Fruit fly (Drosophila melanogaster) whole organism, embryonic: ENCODE results near the gene CG13309.

Experiments used
- Atf6 ChIP-seq: fragments of 200-800 bp; sonication (Bioruptor generic); IDR thresholded peaks from 2 replicates; pipeline ENCODE4 v1.3.6; 2022; ENCODE audit warnings: missing biosample characterization, missing genetic modification characterization
- B-H2 ChIP-seq: fragments of 200-800 bp; sonication (Bioruptor generic); optimal IDR thresholded peaks from 2 replicates; lab custom pipeline; 2018; ENCODE audit warnings: missing biosample characterization, mild to moderate bottlenecking, missing genetic modification characterization
- Bdp1 ChIP-seq: fragments of 200-800 bp; sonication (Bioruptor generic); optimal IDR thresholded peaks from 3 replicates; lab custom pipeline; 2016; ENCODE audit warnings: missing biosample characterization, missing genetic modification characterization
- Bgb ChIP-seq: fragments of 200-800 bp; sonication (Bioruptor generic); IDR thresholded peaks from 2 replicates; pipeline ENCODE4 v1.3.6; 2022; ENCODE audit warnings: missing biosample characterization, missing genetic modification characterization; ENCODE audit not compliant: partially characterized antibody
- CG10209 ChIP-seq: fragments of 200-800 bp; sonication (Bioruptor generic); optimal IDR thresholded peaks from 3 replicates; lab custom pipeline; 2017; ENCODE audit warnings: missing biosample characterization, mild to moderate bottlenecking, missing genetic modification characterization, missing genetic modification reagents
- CG1024 ChIP-seq: fragments of 200-800 bp; sonication (Bioruptor generic); IDR thresholded peaks from 2 replicates; pipeline ENCODE4 v1.3.6; 2022; ENCODE audit warnings: missing biosample characterization, missing genetic modification characterization
- CG10274 ChIP-seq: fragments of 200-800 bp; sonication (Bioruptor generic); optimal IDR thresholded peaks from 3 replicates; lab custom pipeline; 2017; ENCODE audit warnings: missing biosample characterization, mild to moderate bottlenecking, missing genetic modification characterization
- CG10543 ChIP-seq: fragments of 200-800 bp; sonication (Bioruptor generic); optimal IDR thresholded peaks from 3 replicates; lab custom pipeline; 2017; ENCODE audit warnings: missing biosample characterization, mild to moderate bottlenecking, missing genetic modification characterization, moderate library complexity
- CG12744 ChIP-seq: fragments of 200-800 bp; sonication (Bioruptor generic); optimal IDR thresholded peaks from 2 replicates; lab custom pipeline; 2016; ENCODE audit warnings: missing biosample characterization, missing genetic modification characterization
- CG18011 ChIP-seq: fragments of 200-800 bp; sonication (Bioruptor generic); optimal IDR thresholded peaks from 2 replicates; lab custom pipeline; 2017; ENCODE audit warnings: missing biosample characterization, missing genetic modification characterization, mild to moderate bottlenecking, moderate library complexity, missing genotype
- CG1832 ChIP-seq: fragments of 200-800 bp; sonication (Bioruptor generic); optimal IDR thresholded peaks from 2 replicates; lab custom pipeline; 2017; ENCODE audit warnings: missing biosample characterization, mild to moderate bottlenecking, missing genetic modification characterization, inconsistent platforms
- CG18764 ChIP-seq: fragments of 200-800 bp; sonication (Bioruptor generic); optimal IDR thresholded peaks from 3 replicates; lab custom pipeline; 2016; ENCODE audit warnings: missing biosample characterization, missing genetic modification characterization
- CG32532 ChIP-seq: fragments of 200-800 bp; sonication (Bioruptor generic); IDR thresholded peaks from 2 replicates; pipeline ENCODE4 v1.3.6; 2022; ENCODE audit warnings: missing biosample characterization, missing genetic modification characterization
- CG32767 ChIP-seq: fragments of 200-800 bp; sonication (Bioruptor generic); IDR thresholded peaks from 2 replicates; pipeline ENCODE4 v1.3.6; 2022; ENCODE audit warnings: missing biosample characterization, missing genetic modification characterization
- CG3281 ChIP-seq: fragments of 200-800 bp; sonication (Bioruptor generic); optimal IDR thresholded peaks from 3 replicates; lab custom pipeline; 2017; ENCODE audit warnings: missing biosample characterization, mild to moderate bottlenecking, missing genetic modification characterization
- CG3847 ChIP-seq: fragments of 200-800 bp; sonication (Bioruptor generic); IDR thresholded peaks from 2 replicates; pipeline ENCODE4 v1.3.6; 2022; ENCODE audit warnings: missing biosample characterization, missing genetic modification characterization
- CG4404 ChIP-seq: fragments of 200-800 bp; sonication (Bioruptor generic); IDR thresholded peaks from 2 replicates; pipeline ENCODE4 v1.3.6; 2022; ENCODE audit warnings: missing biosample characterization, missing genetic modification characterization
- CG6654 ChIP-seq: fragments of 200-800 bp; sonication (Bioruptor generic); optimal IDR thresholded peaks from 2 replicates; lab custom pipeline; 2017; ENCODE audit warnings: missing biosample characterization, mild to moderate bottlenecking, missing genetic modification characterization
- CG6683 ChIP-seq: fragments of 200-800 bp; sonication (Bioruptor generic); optimal IDR thresholded peaks from 2 replicates; lab custom pipeline; 2017; ENCODE audit warnings: missing biosample characterization, mild to moderate bottlenecking, missing genetic modification characterization, missing genetic modification reagents
- CG7556 ChIP-seq: fragments of 200-800 bp; sonication (Bioruptor generic); optimal IDR thresholded peaks from 2 replicates; lab custom pipeline; 2017; ENCODE audit warnings: missing biosample characterization, mild to moderate bottlenecking, missing genetic modification characterization
- CG7963 ChIP-seq: fragments of 200-800 bp; sonication (Bioruptor generic); IDR thresholded peaks from 3 replicates; pipeline ENCODE4 v1.3.6; 2022; ENCODE audit warnings: missing biosample characterization, missing genetic modification characterization; ENCODE audit not compliant: partially characterized antibody
- CG8765 ChIP-seq: fragments of 200-800 bp; sonication (Bioruptor generic); IDR thresholded peaks from 2 replicates; pipeline ENCODE4 v1.3.6; 2022; ENCODE audit warnings: missing biosample characterization, missing genetic modification characterization
- CG9797 ChIP-seq: fragments of 200-800 bp; sonication (Bioruptor generic); optimal IDR thresholded peaks from 3 replicates; lab custom pipeline; 2018; ENCODE audit warnings: missing biosample characterization, mild to moderate bottlenecking, missing genetic modification characterization
- CHES-1-like ChIP-seq: fragments of 200-800 bp; sonication (Bioruptor generic); optimal IDR thresholded peaks from 2 replicates; lab custom pipeline; 2016; ENCODE audit warnings: missing biosample characterization, missing genetic modification characterization
- Fer3 ChIP-seq: fragments of 200-800 bp; sonication (Bioruptor generic); optimal IDR thresholded peaks from 2 replicates; lab custom pipeline; 2018; ENCODE audit warnings: missing biosample characterization, mild to moderate bottlenecking, missing genetic modification characterization, moderate library complexity
- HmgD ChIP-seq: fragments of 200-800 bp; sonication (Bioruptor generic); optimal IDR thresholded peaks from 3 replicates; lab custom pipeline; 2016; ENCODE audit warnings: missing biosample characterization, missing genetic modification characterization
- HmgZ ChIP-seq: fragments of 200-800 bp; sonication (Bioruptor generic); optimal IDR thresholded peaks from 2 replicates; lab custom pipeline; 2018; ENCODE audit warnings: missing biosample characterization, mild to moderate bottlenecking, missing genetic modification characterization
- Hsf ChIP-seq: fragments of 200-800 bp; sonication (Bioruptor generic); optimal IDR thresholded peaks from 3 replicates; lab custom pipeline; 2016; ENCODE audit warnings: missing biosample characterization, missing genetic modification characterization
- MBD-R2 ChIP-seq: fragments of 200-800 bp; sonication (Bioruptor generic); IDR thresholded peaks from 2 replicates; pipeline ENCODE4 v1.3.6; 2022; ENCODE audit warnings: missing biosample characterization, missing genetic modification characterization
- Mad ChIP-seq: fragments of 200-800 bp; sonication (Bioruptor generic); optimal IDR thresholded peaks from 2 replicates; lab custom pipeline; 2016; ENCODE audit warnings: missing biosample characterization, missing genetic modification characterization
- Max ChIP-seq: fragments of 200-800 bp; sonication (Bioruptor generic); optimal IDR thresholded peaks from 2 replicates; lab custom pipeline; 2016; ENCODE audit warnings: missing biosample characterization, mild to moderate bottlenecking, missing genetic modification characterization
- Mrtf ChIP-seq: fragments of 200-800 bp; sonication (Bioruptor generic); IDR thresholded peaks from 3 replicates; pipeline ENCODE4 v1.3.6; 2022; ENCODE audit warnings: missing biosample characterization, missing genetic modification characterization
- NK7.1 ChIP-seq: fragments of 200-800 bp; sonication (Bioruptor generic); optimal IDR thresholded peaks from 3 replicates; lab custom pipeline; 2016; ENCODE audit warnings: missing biosample characterization, missing genetic modification characterization
- Side ChIP-seq: fragments of 200-800 bp; sonication (Bioruptor generic); optimal IDR thresholded peaks from 2 replicates; lab custom pipeline; 2016; ENCODE audit warnings: missing biosample characterization, missing genetic modification characterization
- Six4 ChIP-seq: fragments of 200-800 bp; sonication (Bioruptor generic); optimal IDR thresholded peaks from 2 replicates; lab custom pipeline; 2016; ENCODE audit warnings: missing biosample characterization, missing genetic modification characterization
- Tbp ChIP-seq: fragments of >200 bp; optimal IDR thresholded peaks from 2 replicates; lab custom pipeline; 2018; ENCODE audit warnings: missing biosample characterization, missing genetic modification characterization
- abd-A ChIP-seq: fragments of 200-800 bp; sonication (Bioruptor generic); optimal IDR thresholded peaks from 3 replicates; lab custom pipeline; 2019; ENCODE audit warnings: missing biosample characterization, mild to moderate bottlenecking, missing genetic modification characterization, moderate library complexity
- bab2 ChIP-seq: fragments of 200-800 bp; sonication (Bioruptor generic); optimal IDR thresholded peaks from 2 replicates; lab custom pipeline; 2016; ENCODE audit warnings: missing biosample characterization, missing genetic modification characterization
- chinmo ChIP-seq: fragments of 200-800 bp; sonication (Bioruptor generic); IDR thresholded peaks from 4 replicates; pipeline ENCODE4 v1.3.6; 2022; ENCODE audit warnings: missing biosample characterization, missing genetic modification characterization; ENCODE audit not compliant: partially characterized antibody
- chm ChIP-seq: fragments of 200-800 bp; sonication (Bioruptor generic); IDR thresholded peaks from 2 replicates; pipeline ENCODE4 v1.3.6; 2022; ENCODE audit warnings: missing biosample characterization, missing genetic modification characterization
- croc ChIP-seq: fragments of 200-800 bp; sonication (Bioruptor generic); conservative IDR thresholded peaks from 3 replicates; pipeline ENCODE4 v1.3.6; 2022; ENCODE audit warnings: missing biosample characterization, missing genetic modification characterization
- cwo ChIP-seq: fragments of 200-800 bp; sonication (Bioruptor generic); optimal IDR thresholded peaks from 3 replicates; lab custom pipeline; 2017; ENCODE audit warnings: missing biosample characterization, missing genetic modification characterization, mild to moderate bottlenecking, moderate library complexity, missing genetic modification reagents
- dmrt99B ChIP-seq: fragments of 200-800 bp; sonication (Bioruptor generic); optimal IDR thresholded peaks from 2 replicates; lab custom pipeline; 2018; ENCODE audit warnings: missing biosample characterization, mild to moderate bottlenecking, missing genetic modification characterization, moderate library complexity
- eyg ChIP-seq: fragments of 200-800 bp; sonication (Bioruptor generic); optimal IDR thresholded peaks from 3 replicates; lab custom pipeline; 2016; ENCODE audit warnings: missing biosample characterization, missing genetic modification characterization
- p53 ChIP-seq: fragments of 200-800 bp; sonication (Bioruptor generic); optimal IDR thresholded peaks from 2 replicates; lab custom pipeline; 2016; ENCODE audit warnings: missing biosample characterization, missing genetic modification characterization
- pzg ChIP-seq: fragments of 200-800 bp; sonication (Bioruptor generic); optimal IDR thresholded peaks from 3 replicates; lab custom pipeline; 2018; ENCODE audit warnings: missing biosample characterization, mild to moderate bottlenecking, missing genetic modification characterization, moderate library complexity
- sc ChIP-seq, 3 experiments: fragments of >200 bp in 2 of 3; fragments of 200-800 bp in 1 of 3; sonication (Bioruptor generic) in 1 of 3; optimal IDR thresholded peaks; 2 replicates in 2 of 3; 3 replicates in 1 of 3; lab custom pipeline; 2017; ENCODE audit warnings: mild to moderate bottlenecking in 1 of 3, missing biosample characterization in 1 of 3, missing genetic modification characterization in 1 of 3, missing genetic modification reagents in 1 of 3
- sens ChIP-seq: fragments of 200-800 bp; sonication (Bioruptor generic); peaks from one replicate; lab custom pipeline; 2016; ENCODE audit warnings: missing biosample characterization, missing genetic modification characterization
- sim ChIP-seq: fragments of 200-800 bp; sonication (Bioruptor generic); IDR thresholded peaks from 2 replicates; pipeline ENCODE4 v1.3.6; 2022; ENCODE audit warnings: missing biosample characterization, missing genetic modification characterization
- tap ChIP-seq: fragments of 200-800 bp; optimal IDR thresholded peaks from 3 replicates; lab custom pipeline; 2019; ENCODE audit warnings: missing biosample characterization, mild to moderate bottlenecking, missing genetic modification characterization, moderate library complexity
- zf30C ChIP-seq: fragments of 200-800 bp; sonication (Bioruptor generic); optimal IDR thresholded peaks from 3 replicates; lab custom pipeline; 2018; ENCODE audit warnings: missing biosample characterization, mild to moderate bottlenecking, missing genetic modification characterization

Gene CG13309

dm6 chr3L:8841757-8842156 is 31.6 kb downstream of the CG13309 start (continued):
- no peak for TF ChIP-seq zf30C (GFP tag; lab: Kevin White, UChicago)
- peak; percentile 45 for TF ChIP-seq Max (GFP tag; lab: Kevin White, UChicago)
- peak; percentile 62 for TF ChIP-seq Side (GFP tag; lab: Kevin White, UChicago)
- peak; percentile 8 for TF ChIP-seq CG6654 (GFP tag; lab: Kevin White, UChicago)
- no peak for TF ChIP-seq pzg (GFP tag; lab: Kevin White, UChicago)
- TF ChIP-seq abd-A (tag; lab: Kevin White, UChicago) = no peak
- peak; percentile 49 for TF ChIP-seq CG6683 (GFP tag; lab: Kevin White, UChicago)
- TF ChIP-seq CG32532 = peak; percentile 75
- peak; percentile 83 for TF ChIP-seq chm (GFP tag; lab: Robert Waterston, UW)
- TF ChIP-seq NK7.1 = peak; percentile 25
- TF ChIP-seq CG7963 (GFP tag; lab: Robert Waterston, UW) = no peak
- no peak for TF ChIP-seq sc (optimal IDR thresholded peaks at IDR 0.05; lab: Kevin White, UChicago)
- TF ChIP-seq sc (GFP tag; optimal IDR thresholded peaks at IDR 0.05; lab: Kevin White, UChicago) = peak; percentile 46
- TF ChIP-seq cwo (GFP tag; lab: Kevin White, UChicago) = peak; percentile 74
- peak; percentile 79 for TF ChIP-seq CG7556
- TF ChIP-seq Mad (GFP tag; lab: Kevin White, UChicago) = peak; percentile 38
- TF ChIP-seq Tbp (GFP tag; lab: Kevin White, UChicago) = no peak
- no peak for TF ChIP-seq CG9797 (GFP tag; lab: Kevin White, UChicago)
- TF ChIP-seq chinmo (GFP tag; lab: Robert Waterston, UW) = no peak
- TF ChIP-seq MBD-R2 (GFP tag; lab: Robert Waterston, UW) = peak; percentile 41; the same call in 1 of the 2 replicates
- no peak for TF ChIP-seq HmgD
- TF ChIP-seq sens = peak; percentile 95
- peak; percentile 50; the same call in 1 of the 2 replicates for TF ChIP-seq CG32767 (GFP tag; lab: Robert Waterston, UW)
- TF ChIP-seq CG4404 (GFP tag; lab: Robert Waterston, UW) = peak; percentile 68
- TF ChIP-seq Fer3 (tag; lab: Kevin White, UChicago) = peak; percentile 79
- peak; percentile 71 for TF ChIP-seq bab2
- peak; percentile 68 for TF ChIP-seq sim
- TF ChIP-seq HmgZ = peak; percentile 66
- TF ChIP-seq CG18764 = peak; percentile 48
- TF ChIP-seq Six4 = peak; percentile 48
- TF ChIP-seq croc (GFP tag; lab: Robert Waterston, UW) = peak; percentile 67; the same call in 2 of the 3 replicates
- no peak for TF ChIP-seq Bgb
- peak; percentile 67 for TF ChIP-seq CG3847 (GFP tag; lab: Robert Waterston, UW)
- peak; percentile 70 for TF ChIP-seq CG1024 (GFP tag; lab: Robert Waterston, UW)
- TF ChIP-seq B-H2 (GFP tag; lab: Kevin White, UChicago) = no peak
- peak; percentile 75 for TF ChIP-seq CG3281 (GFP tag; lab: Kevin White, UChicago)
- TF ChIP-seq Bdp1 (GFP tag; lab: Kevin White, UChicago) = peak; percentile 25
- TF ChIP-seq Mrtf = peak; percentile 78
- TF ChIP-seq CG12744 (GFP tag; lab: Kevin White, UChicago) = peak; percentile 15
- peak; percentile 85 for TF ChIP-seq dmrt99B (tag; lab: Kevin White, UChicago)
- peak; percentile 75 for TF ChIP-seq tap
- peak; percentile 76 for TF ChIP-seq CG10209 (GFP tag; lab: Kevin White, UChicago)
- peak; percentile 10 for TF ChIP-seq eyg (GFP tag; lab: Kevin White, UChicago)
- TF ChIP-seq Hsf (GFP tag; lab: Kevin White, UChicago) = peak; percentile 72
- peak; percentile 78 for TF ChIP-seq Atf6 (GFP tag; lab: Robert Waterston, UW)
- TF ChIP-seq CG10543 (GFP tag; lab: Kevin White, UChicago) = no peak
- peak; percentile 27 for TF ChIP-seq CG10274 (GFP tag; lab: Kevin White, UChicago)
- peak; percentile 25 for TF ChIP-seq CG18011 (GFP tag; lab: Kevin White, UChicago)
- TF ChIP-seq CHES-1-like (GFP tag; lab: Kevin White, UChicago) = peak; percentile 17
- peak; percentile 55; the same call in 1 of the 2 replicates for TF ChIP-seq CG8765 (GFP tag; lab: Robert Waterston, UW)
- TF ChIP-seq CG1832 (GFP tag; lab: Kevin White, UChicago) = no peak
- TF ChIP-seq p53 (GFP tag; lab: Kevin White, UChicago) = no peak
